Worm (Caenorhabditis elegans): ENCODE measurements around the gene Y59H11AR.3.

- TF ChIP-seq ZK185.1 (tag; optimal IDR thresholded peaks at IDR 0.05; ENCODE audit: poor library complexity, severe bottlenecking) = no peak
- TF ChIP-seq bed-1 (GFP tag; IDR thresholded peaks at IDR 0.05) = no peak
- 0 out of 2 replicates have a peak, but pooled peaks have one; percentile 10 for TF ChIP-seq Y53G8AR.9 (GFP tag; conservative IDR thresholded peaks at IDR 0.05)
- TF ChIP-seq madf-8 (GFP tag; conservative IDR thresholded peaks at IDR 0.05) = no peak
Observed at ce11 chrIV:8587057-8587456, 8.2 kb downstream of the Y59H11AR.3 start.
